Fruit fly (Drosophila melanogaster): ENCODE data around the gene CG15386.

The CG15386 gene

DNA sequence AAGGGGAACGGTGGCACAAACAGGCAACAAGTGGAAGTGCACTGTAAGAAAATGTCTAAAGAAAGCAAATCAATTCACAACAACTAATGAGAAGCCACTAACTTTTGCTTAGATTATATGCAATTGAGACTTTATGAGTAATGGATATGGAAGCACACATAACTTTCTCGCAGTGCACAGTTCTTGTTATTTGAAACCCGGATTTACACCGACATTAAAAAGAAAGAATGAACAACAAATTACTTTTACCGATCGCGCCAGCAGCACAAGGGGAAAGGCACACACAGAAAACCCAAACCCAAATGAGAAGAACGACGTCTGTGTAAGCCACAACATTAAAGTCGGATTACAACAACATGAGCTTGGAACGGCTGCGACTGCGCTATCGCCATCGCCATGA is 27.9 kb downstream of the CG15386 start (continued):
- peak; percentile 91 for TF ChIP-seq CG10979 (tag; optimal IDR thresholded peaks at IDR 0.05)
- peak; percentile 67 for TF ChIP-seq CG31441 (GFP tag; IDR thresholded peaks at IDR 0.05)
- TF ChIP-seq CG1529 (GFP tag; optimal IDR thresholded peaks at IDR 0.05) = peak; percentile 66
- peak; percentile 60 for TF ChIP-seq Atf3 (GFP tag; optimal IDR thresholded peaks at IDR 0.05)
- TF ChIP-seq nmo (GFP tag; optimal IDR thresholded peaks at IDR 0.05) = peak; percentile 80
- no peak for TF ChIP-seq exex (tag; optimal IDR thresholded peaks at IDR 0.05)
- TF ChIP-seq az2 (GFP tag; optimal IDR thresholded peaks at IDR 0.05) = peak; percentile 78
- TF ChIP-seq Dad (GFP tag; optimal IDR thresholded peaks at IDR 0.05) = peak; percentile 39
- TF ChIP-seq sob (GFP tag; IDR thresholded peaks at IDR 0.05) = peak; percentile 26; the same call in 1 of the 2 replicates
- no peak for TF ChIP-seq Aef1 (GFP tag; IDR thresholded peaks at IDR 0.05)
- peak; percentile 59 for TF ChIP-seq slp2 (GFP tag; optimal IDR thresholded peaks at IDR 0.05)
- TF ChIP-seq CG8765 (GFP tag; IDR thresholded peaks at IDR 0.05) = peak; percentile 47; the same call in 1 of the 2 replicates
- peak; percentile 65 for TF ChIP-seq Antp (GFP tag; optimal IDR thresholded peaks at IDR 0.05)
- TF ChIP-seq gsb-n (tag; optimal IDR thresholded peaks at IDR 0.05) = peak; percentile 83
- TF ChIP-seq insv (GFP tag; optimal IDR thresholded peaks at IDR 0.05) = no peak
- peak; percentile 77 for TF ChIP-seq ci (GFP tag; IDR thresholded peaks at IDR 0.05)
- TF ChIP-seq CG11398 (GFP tag; optimal IDR thresholded peaks at IDR 0.05) = peak; percentile 47
- 0 out of 2 replicates have a peak, but pooled peaks have one; percentile 58 for TF ChIP-seq Nf-YA (GFP tag; IDR thresholded peaks at IDR 0.05)
- TF ChIP-seq kah (GFP tag; optimal IDR thresholded peaks at IDR 0.05) = peak; percentile 32
- TF ChIP-seq tll (GFP tag; optimal IDR thresholded peaks at IDR 0.05) = no peak
- TF ChIP-seq mam (GFP tag; optimal IDR thresholded peaks at IDR 0.05) = no peak
- no peak for TF ChIP-seq NC2α (GFP tag; optimal IDR thresholded peaks at IDR 0.05)
- TF ChIP-seq esg (GFP tag; conservative IDR thresholded peaks at IDR 0.05) = peak; percentile 40; the same call in 1 of the 2 replicates
- no peak for TF ChIP-seq CG15269 (tag; optimal IDR thresholded peaks at IDR 0.05)
- TF ChIP-seq CG16813 (GFP tag; IDR thresholded peaks at IDR 0.05; ENCODE audit: partially characterized antibody) = no peak
- TF ChIP-seq BEAF-32 (GFP tag; optimal IDR thresholded peaks at IDR 0.05) = no peak
- no peak for TF ChIP-seq MESR4 (GFP tag; optimal IDR thresholded peaks at IDR 0.05)
- TF ChIP-seq CG5245 (GFP tag; optimal IDR thresholded peaks at IDR 0.05) = peak; percentile 65
- TF ChIP-seq p53 (GFP tag; optimal IDR thresholded peaks at IDR 0.05) = no peak
- no peak for TF ChIP-seq gfzf (GFP tag; optimal IDR thresholded peaks at IDR 0.05)
- TF ChIP-seq CG11085 (GFP tag; IDR thresholded peaks at IDR 0.05) = 0 out of 2 replicates have a peak, but pooled peaks have one; percentile 8
- TF ChIP-seq Fer1 (GFP tag; optimal IDR thresholded peaks at IDR 0.05) = no peak
- peak; percentile 70 for TF ChIP-seq sens-2 (GFP tag; IDR thresholded peaks at IDR 0.05)
- TF ChIP-seq CG14965 (GFP tag; optimal IDR thresholded peaks at IDR 0.05; ENCODE audit: borderline replicate concordance) = no peak
- TF ChIP-seq grn (GFP tag; optimal IDR thresholded peaks at IDR 0.05) = no peak
- TF ChIP-seq CG4282 (GFP tag; optimal IDR thresholded peaks at IDR 0.05) = peak; percentile 31
- TF ChIP-seq Fer3 (tag; optimal IDR thresholded peaks at IDR 0.05) = no peak
- peak; percentile 88 for TF ChIP-seq CG1603 (tag; optimal IDR thresholded peaks at IDR 0.05)
- TF ChIP-seq Nf-YB (GFP tag; optimal IDR thresholded peaks at IDR 0.05) = peak; percentile 36
- TF ChIP-seq CG12299 (tag; optimal IDR thresholded peaks at IDR 0.05) = no peak
- TF ChIP-seq lmd (GFP tag; IDR thresholded peaks at IDR 0.05) = peak; percentile 53
- no peak for TF ChIP-seq CG9797 (GFP tag; optimal IDR thresholded peaks at IDR 0.05)
- no peak for TF ChIP-seq inv (GFP tag; IDR thresholded peaks at IDR 0.05; ENCODE audit: partially characterized antibody)
- TF ChIP-seq CG13123 (GFP tag; optimal IDR thresholded peaks at IDR 0.05) = peak; percentile 35
- peak; percentile 66 for TF ChIP-seq CG9609 (GFP tag; optimal IDR thresholded peaks at IDR 0.05)
- no peak for TF ChIP-seq Deaf1 (tag; optimal IDR thresholded peaks at IDR 0.05)
- TF ChIP-seq Sox100B (GFP tag; optimal IDR thresholded peaks at IDR 0.05) = peak; percentile 53
- no peak for TF ChIP-seq hb (GFP tag; IDR thresholded peaks at IDR 0.05; ENCODE audit: partially characterized antibody)
- TF ChIP-seq CG6683 (GFP tag; optimal IDR thresholded peaks at IDR 0.05) = no peak
- TF ChIP-seq dm (GFP tag; optimal IDR thresholded peaks at IDR 0.05) = peak; percentile 17
- peak; percentile 39; the same call in 1 of the 2 replicates for TF ChIP-seq Rx (GFP tag; IDR thresholded peaks at IDR 0.05)

Measured in whole organism, embryonic.